Fruit fly (Drosophila melanogaster) whole organism, prepupa: ENCODE measurements around the gene CG13376.

ENCODE experiments used
- CG10631 ChIP-seq: fragments of 200-800 bp; sonication (Bioruptor generic); optimal IDR thresholded peaks from 2 replicates; lab custom pipeline; 2016; ENCODE audit warnings: missing biosample characterization, missing genetic modification characterization
- CG10669 ChIP-seq: fragments of 200-800 bp; sonication (Bioruptor generic); optimal IDR thresholded peaks from 3 replicates; lab custom pipeline; 2018; ENCODE audit warnings: missing biosample characterization, mild to moderate bottlenecking, missing genetic modification characterization, moderate library complexity
- CG11294 ChIP-seq: fragments of 200-800 bp; sonication (Bioruptor generic); IDR thresholded peaks from 2 replicates; pipeline ENCODE4 v1.3.6; 2022; ENCODE audit warnings: missing biosample characterization, missing genetic modification characterization
- CG11762 ChIP-seq: fragments of 200-800 bp; sonication (Bioruptor generic); optimal IDR thresholded peaks from 3 replicates; lab custom pipeline; 2016; ENCODE audit warnings: missing biosample characterization, missing genetic modification characterization; ENCODE audit not compliant: insufficient read depth
- CG11902 ChIP-seq: fragments of 200-800 bp; sonication (Bioruptor generic); optimal IDR thresholded peaks from 3 replicates; lab custom pipeline; 2016; ENCODE audit warnings: missing biosample characterization, missing genetic modification characterization
- CG15336 ChIP-seq: fragments of 200-800 bp; sonication (Bioruptor generic); IDR thresholded peaks from 2 replicates; pipeline ENCODE4 v1.3.6; 2022; ENCODE audit warnings: missing biosample characterization, missing genetic modification characterization
- CG1621 ChIP-seq: fragments of 200-800 bp; sonication (Bioruptor generic); optimal IDR thresholded peaks from 3 replicates; lab custom pipeline; 2018; ENCODE audit warnings: missing biosample characterization, mild to moderate bottlenecking, missing genetic modification characterization
- CG16779 ChIP-seq: fragments of 200-800 bp; sonication (Bioruptor generic); optimal IDR thresholded peaks from 3 replicates; lab custom pipeline; 2017; ENCODE audit warnings: missing biosample characterization, mild to moderate bottlenecking, missing genetic modification characterization
- CG3032 ChIP-seq: fragments of 200-800 bp; optimal IDR thresholded peaks from 2 replicates; lab custom pipeline; 2019; ENCODE audit warnings: missing biosample characterization, mild to moderate bottlenecking, missing genetic modification characterization, moderate library complexity
- CG31627 ChIP-seq: fragments of 200-800 bp; sonication (Bioruptor generic); optimal IDR thresholded peaks from 3 replicates; lab custom pipeline; 2016; ENCODE audit warnings: missing biosample characterization, missing genetic modification characterization
- CG32006 ChIP-seq: fragments of 200-800 bp; sonication (Bioruptor generic); optimal IDR thresholded peaks from 3 replicates; lab custom pipeline; 2017; ENCODE audit warnings: missing biosample characterization, mild to moderate bottlenecking, missing genetic modification characterization
- CG34406 ChIP-seq: fragments of 200-800 bp; sonication (Bioruptor generic); optimal IDR thresholded peaks from 3 replicates; lab custom pipeline; 2016; ENCODE audit warnings: missing biosample characterization, missing genetic modification characterization
- CG3919 ChIP-seq: fragments of 200-800 bp; sonication (Bioruptor generic); optimal IDR thresholded peaks from 3 replicates; lab custom pipeline; 2016; ENCODE audit warnings: missing biosample characterization, missing genetic modification characterization
- CG4318 ChIP-seq: fragments of 200-800 bp; sonication (Bioruptor generic); optimal IDR thresholded peaks from 3 replicates; lab custom pipeline; 2017; ENCODE audit warnings: missing biosample characterization, mild to moderate bottlenecking, missing genetic modification characterization
- CG6163 ChIP-seq: fragments of 200-800 bp; sonication (Bioruptor generic); IDR thresholded peaks from 3 replicates; pipeline ENCODE4 v1.3.6; 2022; ENCODE audit warnings: missing biosample characterization, missing genetic modification characterization
- CG6276 ChIP-seq: fragments of 200-800 bp; sonication (Bioruptor generic); optimal IDR thresholded peaks from 2 replicates; lab custom pipeline; 2017; ENCODE audit warnings: missing biosample characterization, mild to moderate bottlenecking, missing genetic modification characterization
- CG6792 ChIP-seq: fragments of 200-800 bp; sonication (Bioruptor generic); optimal IDR thresholded peaks from 3 replicates; lab custom pipeline; 2016; ENCODE audit warnings: missing biosample characterization, missing genetic modification characterization
- CG6808 ChIP-seq: fragments of 200-800 bp; sonication (Bioruptor generic); optimal IDR thresholded peaks from 3 replicates; lab custom pipeline; 2017; ENCODE audit warnings: missing biosample characterization, missing genetic modification characterization, mild to moderate bottlenecking, moderate library complexity, missing genetic modification reagents
- CG6854 ChIP-seq: fragments of 200-800 bp; sonication (Bioruptor generic); optimal IDR thresholded peaks from 2 replicates; lab custom pipeline; 2017; ENCODE audit warnings: missing biosample characterization, mild to moderate bottlenecking, missing genetic modification characterization
- CG7368 ChIP-seq: fragments of 200-800 bp; sonication (Bioruptor generic); optimal IDR thresholded peaks from 3 replicates; lab custom pipeline; 2016; ENCODE audit warnings: missing biosample characterization, missing genetic modification characterization
- CG8319 ChIP-seq: fragments of 200-800 bp; sonication (Bioruptor generic); optimal IDR thresholded peaks from 3 replicates; lab custom pipeline; 2016; ENCODE audit warnings: missing biosample characterization, missing genetic modification characterization
- CG8632 ChIP-seq: fragments of 200-800 bp; sonication (Bioruptor generic); optimal IDR thresholded peaks from 3 replicates; lab custom pipeline; 2016; ENCODE audit warnings: missing biosample characterization, missing genetic modification characterization
- CG9139 ChIP-seq: fragments of 200-800 bp; sonication (Bioruptor generic); optimal IDR thresholded peaks from 3 replicates; lab custom pipeline; 2017; ENCODE audit warnings: missing biosample characterization, mild to moderate bottlenecking, missing genetic modification characterization
- Eip75B ChIP-seq: fragments of 200-800 bp; sonication (Bioruptor generic); optimal IDR thresholded peaks from 3 replicates; lab custom pipeline; 2016; ENCODE audit warnings: missing biosample characterization, missing genetic modification characterization
- Eip78C ChIP-seq: fragments of 200-800 bp; sonication (Bioruptor generic); peaks from one replicate; lab custom pipeline; 2016; ENCODE audit warnings: missing biosample characterization, missing genetic modification characterization
- Eip93F ChIP-seq: fragments of 200-800 bp; sonication (Bioruptor generic); optimal IDR thresholded peaks from 2 replicates; lab custom pipeline; 2016; ENCODE audit warnings: missing biosample characterization, mild to moderate bottlenecking, missing genetic modification characterization
- Ets21C ChIP-seq: fragments of 200-800 bp; sonication (Bioruptor generic); optimal IDR thresholded peaks from 3 replicates; lab custom pipeline; 2016; ENCODE audit warnings: missing biosample characterization, missing genetic modification characterization
- Ets96B ChIP-seq: fragments of 200-800 bp; optimal IDR thresholded peaks from 2 replicates; lab custom pipeline; 2019; ENCODE audit warnings: missing biosample characterization, mild to moderate bottlenecking, missing genetic modification characterization, moderate library complexity
- Gug ChIP-seq: fragments of 200-800 bp; sonication (Bioruptor generic); IDR thresholded peaks from 2 replicates; pipeline ENCODE4 v1.3.6; 2022; ENCODE audit warnings: missing biosample characterization, missing genetic modification characterization
- Hr4 ChIP-seq: fragments of 200-800 bp; sonication (Bioruptor generic); optimal IDR thresholded peaks from 3 replicates; lab custom pipeline; 2016; ENCODE audit warnings: missing biosample characterization, missing genetic modification characterization
- Lpt ChIP-seq: fragments of 200-800 bp; sonication (Bioruptor generic); optimal IDR thresholded peaks from 3 replicates; lab custom pipeline; 2016; ENCODE audit warnings: missing biosample characterization, missing genetic modification characterization
- Met ChIP-seq: fragments of 200-800 bp; sonication (Bioruptor generic); optimal IDR thresholded peaks from 3 replicates; lab custom pipeline; 2016; ENCODE audit warnings: missing biosample characterization, missing genetic modification characterization
- OdsH ChIP-seq: fragments of 200-800 bp; sonication (Bioruptor generic); optimal IDR thresholded peaks from 3 replicates; lab custom pipeline; 2016; ENCODE audit warnings: missing biosample characterization, missing genetic modification characterization
- Sox102F ChIP-seq: fragments of 200-800 bp; sonication (Bioruptor generic); optimal IDR thresholded peaks from 2 replicates; lab custom pipeline; 2016; ENCODE audit warnings: missing biosample characterization, mild to moderate bottlenecking, missing genetic modification characterization
- Sox14 ChIP-seq: fragments of 200-800 bp; sonication (Bioruptor generic); optimal IDR thresholded peaks from 3 replicates; lab custom pipeline; 2016; ENCODE audit warnings: missing biosample characterization, missing genetic modification characterization
- Sox15 ChIP-seq: fragments of 200-800 bp; sonication (Bioruptor generic); optimal IDR thresholded peaks from 3 replicates; lab custom pipeline; 2016; ENCODE audit warnings: missing biosample characterization, missing genetic modification characterization
- achi ChIP-seq: fragments of 200-800 bp; sonication (Bioruptor generic); optimal IDR thresholded peaks from 3 replicates; lab custom pipeline; 2016; ENCODE audit warnings: missing biosample characterization, missing genetic modification characterization
- cyc ChIP-seq: fragments of 200-800 bp; sonication (Bioruptor generic); optimal IDR thresholded peaks from 3 replicates; lab custom pipeline; 2016; ENCODE audit warnings: missing biosample characterization, missing genetic modification characterization
- dac ChIP-seq: fragments of 200-800 bp; sonication (Bioruptor generic); optimal IDR thresholded peaks from 2 replicates; lab custom pipeline; 2017; ENCODE audit warnings: missing biosample characterization, mild to moderate bottlenecking, missing genetic modification characterization
- dsx ChIP-seq: fragments of 200-800 bp; optimal IDR thresholded peaks from 3 replicates; lab custom pipeline; 2019; ENCODE audit warnings: missing biosample characterization, mild to moderate bottlenecking, missing genetic modification characterization, moderate library complexity; ENCODE audit not compliant: poor library complexity, severe bottlenecking
- eg ChIP-seq: fragments of 200-800 bp; sonication (Bioruptor generic); IDR thresholded peaks from 3 replicates; pipeline ENCODE4 v1.3.6; 2022; ENCODE audit warnings: missing biosample characterization, missing genetic modification characterization
- esn ChIP-seq: fragments of 200-800 bp; sonication (Bioruptor generic); optimal IDR thresholded peaks from 2 replicates; lab custom pipeline; 2016; ENCODE audit warnings: missing biosample characterization, mild to moderate bottlenecking, missing genetic modification characterization, moderate library complexity
- fd59A ChIP-seq: fragments of 200-800 bp; sonication (Bioruptor generic); optimal IDR thresholded peaks from 2 replicates; lab custom pipeline; 2017; ENCODE audit warnings: missing biosample characterization, mild to moderate bottlenecking, missing genetic modification characterization, missing genetic modification reagents
- fd85E ChIP-seq: fragments of 200-800 bp; sonication (Bioruptor generic); optimal IDR thresholded peaks from 3 replicates; lab custom pipeline; 2016; ENCODE audit warnings: missing biosample characterization, missing genetic modification characterization
- fkh ChIP-seq: fragments of 200-800 bp; sonication (Bioruptor generic); optimal IDR thresholded peaks from 3 replicates; lab custom pipeline; 2017; ENCODE audit warnings: missing biosample characterization, mild to moderate bottlenecking, missing genetic modification characterization, moderate library complexity
- net ChIP-seq: fragments of 200-800 bp; sonication (Bioruptor generic); optimal IDR thresholded peaks from 3 replicates; lab custom pipeline; 2016; ENCODE audit warnings: missing biosample characterization, missing genetic modification characterization
- pdm3 ChIP-seq: fragments of 200-800 bp; sonication (Bioruptor generic); optimal IDR thresholded peaks from 3 replicates; lab custom pipeline; 2016; ENCODE audit warnings: missing biosample characterization, missing genetic modification characterization
- salr ChIP-seq, 2 experiments: fragments of 200-800 bp; sonication (Bioruptor generic); optimal IDR thresholded peaks; 3 replicates each; lab custom pipeline; 2016 to 2018; ENCODE audit warnings: missing biosample characterization in 2 of 2, missing genetic modification characterization in 2 of 2, mild to moderate bottlenecking in 1 of 2
- spab ChIP-seq: fragments of 200-800 bp; sonication (Bioruptor generic); optimal IDR thresholded peaks from 2 replicates; lab custom pipeline; 2017; ENCODE audit warnings: missing biosample characterization, mild to moderate bottlenecking, missing genetic modification characterization, missing genetic modification reagents
- ss ChIP-seq, 2 experiments: fragments of 200-800 bp; sonication (Bioruptor generic); optimal IDR thresholded peaks; 2 replicates in 1 of 2; 3 replicates in 1 of 2; lab custom pipeline; 2017 to 2018; ENCODE audit warnings: mild to moderate bottlenecking in 2 of 2, missing biosample characterization in 2 of 2, missing genetic modification characterization in 2 of 2, moderate library complexity in 1 of 2
- svp ChIP-seq: fragments of 200-800 bp; sonication (Bioruptor generic); peaks from one replicate; lab custom pipeline; 2016; ENCODE audit warnings: missing biosample characterization, missing genetic modification characterization
- topi ChIP-seq: fragments of 200-800 bp; sonication (Bioruptor generic); optimal IDR thresholded peaks from 3 replicates; lab custom pipeline; 2016; ENCODE audit warnings: missing biosample characterization, missing genetic modification characterization
- vri ChIP-seq: fragments of 200-800 bp; sonication (Bioruptor generic); optimal IDR thresholded peaks from 3 replicates; lab custom pipeline; 2016; ENCODE audit warnings: missing biosample characterization, mild to moderate bottlenecking, missing genetic modification characterization

The CG13376 gene

dm6 chrX:266978-267439, at the start of gene CG13376:
Gene CG13376, minus strand, starts transcription at chrX:267028.
- TF ChIP-seq Ets96B (tag; lab: Kevin White, UChicago) (no peak), CG6276 (GFP tag; lab: Kevin White, UChicago) (peak; percentile 35), topi (GFP tag; lab: Kevin White, UChicago) (no peak), fd59A (no peak), CG4318 (GFP tag; lab: Kevin White, UChicago) (peak; percentile 12), CG32006 (no peak), CG1621 (tag; lab: Kevin White, UChicago) (no peak), cyc (GFP tag; lab: Kevin White, UChicago) (no peak), esn (GFP tag; lab: Kevin White, UChicago) (no peak), net (no peak), CG16779 (tag; lab: Kevin White, UChicago) (no peak), CG3032 (no peak), Sox102F (GFP tag; lab: Kevin White, UChicago) (no peak), salr (GFP tag; optimal IDR thresholded peaks at IDR 0.05; lab: Kevin White, UChicago) (no peak), Ets21C (no peak), Eip78C (GFP tag; lab: Kevin White, UChicago) (peak; percentile 49), CG10631 (GFP tag; lab: Kevin White, UChicago) (no peak), CG6792 (GFP tag; lab: Kevin White, UChicago) (no peak), Met (GFP tag; lab: Kevin White, UChicago) (no peak), CG10669 (no peak), CG15336 (GFP tag; lab: Robert Waterston, UW) (peak; percentile 66), CG9139 (GFP tag; lab: Kevin White, UChicago) (no peak), vri (GFP tag; lab: Kevin White, UChicago) (no peak), CG11762 (GFP tag; lab: Kevin White, UChicago) (no peak), OdsH (GFP tag; lab: Kevin White, UChicago) (no peak), dsx (no peak), CG6808 (no peak), CG11902 (GFP tag; lab: Kevin White, UChicago) (no peak), fd85E (no peak), spab (GFP tag; lab: Kevin White, UChicago) (no peak), CG6163 (GFP tag; lab: Robert Waterston, UW) (no peak), ss (GFP tag; optimal IDR thresholded peaks at IDR 0.05; lab: Kevin White, UChicago) (no peak), CG6854 (GFP tag; lab: Kevin White, UChicago) (no peak), Sox15 (no peak), pdm3 (GFP tag; lab: Kevin White, UChicago) (no peak), fkh (GFP tag; lab: Kevin White, UChicago) (no peak), achi (GFP tag; lab: Kevin White, UChicago) (no peak), CG3919 (no peak), CG8319 (GFP tag; lab: Kevin White, UChicago) (no peak), Hr4 (GFP tag; lab: Kevin White, UChicago) (peak; percentile 32), Eip75B (GFP tag; lab: Kevin White, UChicago) (no peak), CG11294 (GFP tag; lab: Robert Waterston, UW) (no peak), Sox14 (GFP tag; lab: Kevin White, UChicago) (no peak), Lpt (GFP tag; lab: Kevin White, UChicago) (peak; percentile 43), dac (GFP tag; lab: Kevin White, UChicago) (no peak), Gug (no peak), Eip93F (GFP tag; lab: Kevin White, UChicago) (no peak), CG8632 (GFP tag; lab: Kevin White, UChicago) (no peak), CG7368 (GFP tag; lab: Kevin White, UChicago) (no peak), CG31627 (GFP tag; lab: Kevin White, UChicago) (no peak), CG34406 (no peak), svp (GFP tag; lab: Kevin White, UChicago) (no peak), eg (GFP tag; lab: Robert Waterston, UW) (no peak; the same call in 2 of the 3 replicates)
